Fruit fly (Drosophila melanogaster): Measurements from ENCODE around the gene Fer1.

Fer1 gene

dm6 chr3R:7124109-7124639 is 11.8 kb upstream of the Fer1 start, which contains the start of the genes Alh and CG10098 (continued):
- TF ChIP-seq wdn (GFP tag; IDR thresholded peaks at IDR 0.05) (peak; percentile 59; the same call in 1 of the 2 replicates), CG7372 (GFP tag; IDR thresholded peaks at IDR 0.05) (peak; percentile 73), Side (GFP tag; optimal IDR thresholded peaks at IDR 0.05) (peak; percentile 74), sima (GFP tag; optimal IDR thresholded peaks at IDR 0.05) (no peak), HLH3B (GFP tag; IDR thresholded peaks at IDR 0.05) (peak; percentile 70), Dad (GFP tag; optimal IDR thresholded peaks at IDR 0.05) (peak; percentile 83), ase (GFP tag; IDR thresholded peaks at IDR 0.05) (peak; percentile 68; the same call in 1 of the 3 replicates), tx (GFP tag; optimal IDR thresholded peaks at IDR 0.05) (peak; percentile 83), fd64A (GFP tag; optimal IDR thresholded peaks at IDR 0.05) (no peak), mld (GFP tag; IDR thresholded peaks at IDR 0.05; ENCODE audit: partially characterized antibody) (no peak; the same call in 2 of the 3 replicates), ATbp (GFP tag; optimal IDR thresholded peaks at IDR 0.05) (peak; percentile 34), pzg (GFP tag; optimal IDR thresholded peaks at IDR 0.05) (peak; percentile 64), Adf1 (GFP tag; IDR thresholded peaks at IDR 0.05) (no peak), CG7786 (GFP tag; optimal IDR thresholded peaks at IDR 0.05) (peak; percentile 91), CG13287 (GFP tag; IDR thresholded peaks at IDR 0.05; ENCODE audit: partially characterized antibody) (peak; percentile 71), CG5245 (GFP tag; optimal IDR thresholded peaks at IDR 0.05) (peak; percentile 68), prd (optimal IDR thresholded peaks at IDR 0.05) (no peak), prd (GFP tag; IDR thresholded peaks at IDR 0.05) (peak; percentile 87; the same call in 2 of the 3 replicates), Gsc (GFP tag; IDR thresholded peaks at IDR 0.05) (no peak; the same call in 1 of the 2 replicates), Deaf1 (tag; optimal IDR thresholded peaks at IDR 0.05) (peak; percentile 19), CG12236 (GFP tag; optimal IDR thresholded peaks at IDR 0.05) (peak; percentile 46), Lpt (GFP tag; optimal IDR thresholded peaks at IDR 0.05) (no peak), NFAT (GFP tag; IDR thresholded peaks at IDR 0.05) (peak; percentile 87), Ada2b (GFP tag; IDR thresholded peaks at IDR 0.05) (peak; percentile 73), CG10147 (GFP tag; optimal IDR thresholded peaks at IDR 0.05) (peak; percentile 75), CG9797 (GFP tag; optimal IDR thresholded peaks at IDR 0.05) (peak; percentile 36), hb (GFP tag; IDR thresholded peaks at IDR 0.05; ENCODE audit: partially characterized antibody) (peak; percentile 72; the same call in 2 of the 3 replicates), tap (tag; optimal IDR thresholded peaks at IDR 0.05) (peak; percentile 59), CG9876 (GFP tag; optimal IDR thresholded peaks at IDR 0.05) (peak; percentile 87), CG34224 (GFP tag; IDR thresholded peaks at IDR 0.05; ENCODE audit: partially characterized antibody) (peak; percentile 63; the same call in 2 of the 3 replicates), D19A (tag; optimal IDR thresholded peaks at IDR 0.05) (peak; percentile 47), CG16863 (GFP tag; optimal IDR thresholded peaks at IDR 0.05) (peak; percentile 78), Hey (tag; optimal IDR thresholded peaks at IDR 0.05) (peak; percentile 37), CG8765 (GFP tag; IDR thresholded peaks at IDR 0.05) (peak; percentile 68; the same call in 1 of the 2 replicates), CG6689 (GFP tag; IDR thresholded peaks at IDR 0.05) (peak; percentile 73), hkb (optimal IDR thresholded peaks at IDR 0.05) (peak; percentile 4), hkb (GFP tag; IDR thresholded peaks at IDR 0.05) (no peak; the same call in 1 of the 2 replicates), nmo (GFP tag; optimal IDR thresholded peaks at IDR 0.05) (peak; percentile 89), cato (GFP tag; optimal IDR thresholded peaks at IDR 0.05; ENCODE audit: borderline replicate concordance) (peak; percentile 74), grn (GFP tag; optimal IDR thresholded peaks at IDR 0.05) (peak; percentile 22), pho (GFP tag; optimal IDR thresholded peaks at IDR 0.05) (peak; percentile 89), unpg (GFP tag; optimal IDR thresholded peaks at IDR 0.05) (peak; percentile 68), Kr (GFP tag; optimal IDR thresholded peaks at IDR 0.05) (no peak), CG12104 (GFP tag; optimal IDR thresholded peaks at IDR 0.05) (peak; percentile 89), zen2 (GFP tag; IDR thresholded peaks at IDR 0.05; ENCODE audit: partially characterized antibody) (peak; percentile 61; the same call in 2 of the 3 replicates), BtbVII (GFP tag; optimal IDR thresholded peaks at IDR 0.05) (no peak), Dfd (GFP tag; optimal IDR thresholded peaks at IDR 0.05) (no peak), so (GFP tag; IDR thresholded peaks at IDR 0.05) (no peak; the same call in 2 of the 3 replicates), CG7928 (GFP tag; optimal IDR thresholded peaks at IDR 0.05) (peak; percentile 43), CG4360 (GFP tag; IDR thresholded peaks at IDR 0.05) (no peak), slou (GFP tag; optimal IDR thresholded peaks at IDR 0.05) (peak; percentile 72)

Data from whole organism, embryonic.